Fruit fly (Drosophila melanogaster) S2 (cell line): ENCODE data around the gene CG32988.

Experiments used
- CG8478 ChIP-seq: fragments of >200 bp; optimal IDR thresholded peaks from 2 replicates; lab custom pipeline; 2018
- CTCF ChIP-seq, 2 experiments: fragments of >200 bp; optimal IDR thresholded peaks; 2 replicates each; lab custom pipeline; 2018

- TF ChIP-seq CTCF (optimal IDR thresholded peaks at IDR 0.05; lab: Kevin White, UChicago) (no peak), CG8478 (lab: Kevin White, UChicago) (no peak)
Measured at dm6 chr2L:8841490-8842261, 23.0 kb upstream of the CG32988 start.
